Worm (Caenorhabditis elegans) whole organism, young adult: ENCODE data around the gene fbxa-111.
"Not testable (repeated sequence)": the region's sequence is repeated elsewhere in the genome, so short reads cannot be mapped to it uniquely, and the experiment has no call there.

ENCODE experiments used
- B0019.2 ChIP-seq: fragments of 200-800 bp; sonication (Bioruptor generic); conservative IDR thresholded peaks from 2 replicates; pipeline ENCODE4 v1.3.6; 2022; ENCODE audit warnings: missing genetic modification reagents, missing genetic modification characterization, missing compliant biosample characterization
- B0261.1 ChIP-seq: sonication (generic microtip); optimal IDR thresholded peaks from 2 replicates; lab custom pipeline; 2016; ENCODE audit warnings: mild to moderate bottlenecking, missing genetic modification characterization, moderate library complexity, missing compliant biosample characterization
- C06A6.2 ChIP-seq: fragments of 200-800 bp; sonication (Bioruptor generic); conservative IDR thresholded peaks from 2 replicates; pipeline ENCODE4 v1.3.6; 2022; ENCODE audit warnings: missing genetic modification characterization, missing compliant biosample characterization
- C17E4.6 ChIP-seq: fragments of 200-800 bp; sonication (Bioruptor generic); IDR thresholded peaks from 2 replicates; pipeline ENCODE4 v1.3.6; 2022; ENCODE audit warnings: missing genetic modification reagents, missing genetic modification characterization, missing compliant biosample characterization
- D2030.7 ChIP-seq: fragments of 200-800 bp; sonication (Bioruptor generic); IDR thresholded peaks from 2 replicates; pipeline ENCODE4 v1.3.6; 2022; ENCODE audit warnings: missing genetic modification reagents, missing genetic modification characterization, missing compliant biosample characterization
- F23B12.7 ChIP-seq: sonication (generic microtip); optimal IDR thresholded peaks from 2 replicates; lab custom pipeline; 2017; ENCODE audit warnings: missing genetic modification characterization, mild to moderate bottlenecking, missing compliant biosample characterization, antibody characterized with exemption, moderate library complexity; ENCODE audit not compliant: insufficient read depth
- F37B4.10 ChIP-seq: fragments of 200-800 bp; sonication (Bioruptor generic); IDR thresholded peaks from 2 replicates; pipeline ENCODE4 v1.3.6; 2022; ENCODE audit warnings: missing genetic modification characterization, missing compliant biosample characterization
- F49E8.2 ChIP-seq: sonication (generic microtip); optimal IDR thresholded peaks from 3 replicates; lab custom pipeline; 2017; ENCODE audit warnings: missing genetic modification characterization, mild to moderate bottlenecking, missing compliant biosample characterization, antibody characterized with exemption, moderate library complexity; ENCODE audit not compliant: insufficient read depth
- F57A8.1 ChIP-seq: fragments of 200-800 bp; sonication (Bioruptor generic); optimal IDR thresholded peaks from 2 replicates; lab custom pipeline; 2018; ENCODE audit warnings: mild to moderate bottlenecking, missing genetic modification characterization, moderate library complexity, missing compliant biosample characterization
- F57C9.4 ChIP-seq: sonication (generic microtip); optimal IDR thresholded peaks from 2 replicates; lab custom pipeline; 2017; ENCODE audit warnings: mild to moderate bottlenecking, missing genetic modification characterization, missing compliant biosample characterization
- T26A5.8 ChIP-seq: sonication (generic microtip); optimal IDR thresholded peaks from 2 replicates; lab custom pipeline; 2016; ENCODE audit warnings: missing genetic modification characterization, missing compliant biosample characterization
- Y53F4B.3 ChIP-seq: fragments of 200-800 bp; sonication (Bioruptor generic); IDR thresholded peaks from 2 replicates; pipeline ENCODE4 v1.3.6; 2022; ENCODE audit warnings: missing genetic modification reagents, missing genetic modification characterization, missing compliant biosample characterization
- Y95B8A.8 ChIP-seq: fragments of 200-800 bp; sonication (Bioruptor generic); IDR thresholded peaks from 2 replicates; pipeline ENCODE4 v1.3.6; 2022; ENCODE audit warnings: missing genetic modification reagents, missing genetic modification characterization, missing compliant biosample characterization
- ZK185.1 ChIP-seq: sonication (generic microtip); optimal IDR thresholded peaks from 2 replicates; lab custom pipeline; 2016; ENCODE audit warnings: mild to moderate bottlenecking, missing genetic modification characterization, missing compliant biosample characterization; ENCODE audit not compliant: poor library complexity, severe bottlenecking
- ama-1 ChIP-seq, 3 experiments: fragments of 150-350 bp in 1 of 3; sonication (generic microtip) in 2 of 3; optimal IDR thresholded peaks; 2 replicates each; lab custom pipeline; 2014 to 2018; ENCODE audit warnings: missing biosample characterization in 2 of 3, missing genetic modification characterization in 2 of 3, missing genetic modification reagents in 2 of 3
- athp-1 ChIP-seq: sonication (generic microtip); optimal IDR thresholded peaks from 2 replicates; lab custom pipeline; 2017; ENCODE audit warnings: mild to moderate bottlenecking, missing genetic modification characterization, missing compliant biosample characterization
- cebp-2 ChIP-seq: fragments of 200-800 bp; sonication (Bioruptor generic); IDR thresholded peaks from 2 replicates; pipeline ENCODE4 v1.3.6; 2022; ENCODE audit warnings: missing genetic modification characterization, missing compliant biosample characterization
- die-1 ChIP-seq: sonication (generic microtip); optimal IDR thresholded peaks from 2 replicates; lab custom pipeline; 2016; ENCODE audit warnings: missing genotype, mild to moderate bottlenecking, missing genetic modification characterization, missing compliant biosample characterization
- dpl-1 ChIP-seq: fragments of 150-350 bp; optimal IDR thresholded peaks from 2 replicates; lab custom pipeline; 2014; ENCODE audit warnings: missing biosample characterization, missing genetic modification reagents, missing genetic modification characterization
- efl-1 ChIP-seq: fragments of 150-350 bp; optimal IDR thresholded peaks from 2 replicates; lab custom pipeline; 2014; ENCODE audit warnings: missing biosample characterization, missing genetic modification reagents, missing genetic modification characterization
- hmg-1.2 ChIP-seq: fragments of 200-800 bp; sonication (Bioruptor generic); IDR thresholded peaks from 2 replicates; pipeline ENCODE4 v1.3.6; 2022; ENCODE audit warnings: missing genetic modification reagents, missing genetic modification characterization, missing compliant biosample characterization
- let-607 ChIP-seq, 2 experiments: fragments of 200-800 bp in 1 of 2; sonication (Bioruptor generic) in 1 of 2; sonication (generic microtip) in 1 of 2; optimal IDR thresholded peaks; 2 replicates each; lab custom pipeline; 2016 to 2018; ENCODE audit warnings: mild to moderate bottlenecking in 2 of 2, missing compliant biosample characterization in 2 of 2, missing genetic modification characterization in 2 of 2, moderate library complexity in 2 of 2, missing genotype in 1 of 2
- madf-3 ChIP-seq: fragments of 200-800 bp; sonication (Bioruptor generic); IDR thresholded peaks from 2 replicates; pipeline ENCODE4 v1.3.6; 2022; ENCODE audit warnings: missing genetic modification reagents, missing genetic modification characterization, missing compliant biosample characterization
- mel-28 ChIP-seq: sonication (generic microtip); optimal IDR thresholded peaks from 2 replicates; lab custom pipeline; 2016; ENCODE audit warnings: borderline replicate concordance, mild to moderate bottlenecking, missing genetic modification characterization, missing compliant biosample characterization
- nfyb-1 ChIP-seq: fragments of 200-800 bp; sonication (Bioruptor generic); IDR thresholded peaks from 2 replicates; pipeline ENCODE4 v1.3.6; 2022; ENCODE audit warnings: missing genetic modification reagents, missing genetic modification characterization, missing compliant biosample characterization
- nhr-179 ChIP-seq: sonication (generic microtip); optimal IDR thresholded peaks from 2 replicates; lab custom pipeline; 2016; ENCODE audit warnings: mild to moderate bottlenecking, missing genetic modification characterization, missing compliant biosample characterization
- nhr-90 ChIP-seq: sonication (generic microtip); optimal IDR thresholded peaks from 2 replicates; lab custom pipeline; 2016; ENCODE audit warnings: missing genotype, mild to moderate bottlenecking, missing genetic modification characterization, missing compliant biosample characterization
- pbrm-1 ChIP-seq: fragments of 200-800 bp; sonication (Bioruptor generic); IDR thresholded peaks from 2 replicates; pipeline ENCODE4 v1.3.6; 2022; ENCODE audit warnings: missing genetic modification reagents, missing genetic modification characterization, missing compliant biosample characterization
- rec-8 ChIP-seq, 2 experiments: sonication (generic microtip); optimal IDR thresholded peaks; 2 replicates each; lab custom pipeline; 2016; ENCODE audit warnings: mild to moderate bottlenecking in 2 of 2, missing genetic modification characterization in 2 of 2, missing genetic modification reagents in 2 of 2, missing genotype in 2 of 2, missing biosample characterization in 1 of 2, missing compliant biosample characterization in 1 of 2, moderate library complexity in 1 of 2
- snpc-3.4 ChIP-seq: sonication (generic microtip); optimal IDR thresholded peaks from 2 replicates; lab custom pipeline; 2017; ENCODE audit warnings: missing genetic modification characterization, mild to moderate bottlenecking, missing compliant biosample characterization, antibody characterized with exemption, moderate library complexity, missing genotype, missing genetic modification reagents
- snpc-4 ChIP-seq, 5 experiments: fragments of 150-350 bp in 1 of 5; sonication (generic microtip) in 4 of 5; optimal IDR thresholded peaks; 2 replicates each; lab custom pipeline; 2014 to 2018; ENCODE audit warnings: missing genetic modification characterization in 5 of 5, missing biosample characterization in 3 of 5, antibody characterized with exemption in 2 of 5, mild to moderate bottlenecking in 2 of 5, missing compliant biosample characterization in 2 of 5, missing genotype in 2 of 5, moderate library complexity in 2 of 5, missing genetic modification reagents in 1 of 5
- tbx-9 ChIP-seq: sonication (generic microtip); optimal IDR thresholded peaks from 2 replicates; lab custom pipeline; 2016; ENCODE audit warnings: borderline replicate concordance, missing genetic modification characterization, inconsistent platforms, missing compliant biosample characterization
- zfh-2 ChIP-seq: fragments of 200-800 bp; sonication (Bioruptor generic); conservative IDR thresholded peaks from 2 replicates; pipeline ENCODE4 v1.3.6; 2022; ENCODE audit warnings: missing genetic modification reagents, missing genetic modification characterization, missing compliant biosample characterization
- ztf-18 ChIP-seq: sonication (generic microtip); optimal IDR thresholded peaks from 2 replicates; lab custom pipeline; 2016; ENCODE audit warnings: missing genotype, mild to moderate bottlenecking, missing genetic modification characterization, missing compliant biosample characterization

Gene fbxa-111

ce11 chrV:16949609-16950008 is at the start of gene fbxa-111:
fbxa-111 (minus strand) TSS chrV:16949709.
- not testable (repeated sequence) for TF ChIP-seq B0261.1 (tag; lab: Kevin White, UChicago); F49E8.2 (tag; lab: Kevin White, UChicago); Y95B8A.8 (GFP tag; lab: Robert Waterston, UW)

DNA sequence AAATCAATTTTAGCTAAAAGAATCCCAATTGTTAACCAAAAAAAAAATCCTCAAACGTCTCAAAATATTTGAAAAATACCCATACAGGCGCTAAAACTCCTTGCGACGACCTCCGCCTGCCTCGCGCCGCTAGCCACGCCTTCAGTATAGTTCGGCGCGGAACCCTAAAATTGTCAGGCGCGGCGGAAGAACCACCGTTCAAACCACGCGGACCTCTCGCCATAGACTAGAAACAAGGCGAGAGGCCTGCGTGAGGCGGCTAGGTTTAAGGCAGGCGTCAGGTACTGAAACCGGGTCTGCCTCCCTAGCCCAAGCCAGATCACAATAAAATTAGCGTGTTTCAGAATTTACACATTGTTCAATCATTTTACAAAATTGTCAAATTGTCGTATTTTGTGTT is 42.9 kb upstream of the fbxa-111 start:
- TF ChIP-seq nfyb-1 (GFP tag; lab: Robert Waterston, UW): no peak
- no peak for TF ChIP-seq athp-1 (tag; lab: Kevin White, UChicago)
- TF ChIP-seq zfh-2 (GFP tag; lab: Robert Waterston, UW): peak; percentile 67
- TF ChIP-seq Y95B8A.8 (GFP tag; lab: Robert Waterston, UW): no peak

DNA sequence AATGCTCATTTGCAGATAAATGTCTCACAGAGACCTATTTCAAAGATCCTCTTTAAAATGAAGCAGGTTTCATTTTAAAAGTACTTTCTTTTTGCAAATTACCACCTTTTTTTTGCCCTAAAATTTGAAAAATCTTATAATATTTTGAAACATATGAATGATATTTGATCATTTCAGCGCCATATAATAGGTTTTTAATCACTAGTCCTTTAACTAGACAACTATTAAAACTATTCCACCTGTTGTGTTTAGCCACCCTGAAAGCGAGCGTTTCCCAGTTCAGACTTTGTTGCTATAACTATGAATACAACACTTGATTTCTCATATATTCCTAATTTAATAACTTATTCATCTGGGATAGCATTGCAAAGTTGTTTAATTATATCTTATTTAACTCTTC is 42.2 kb upstream of the fbxa-111 start, which contains the start of gene srz-95:
TSS of gene srz-95 (plus strand) at position 301 of the 400 bp plus-strand sequence.
- TF ChIP-seq Y53F4B.3 (GFP tag; lab: Robert Waterston, UW) (no peak), D2030.7 (GFP tag; lab: Robert Waterston, UW) (no peak), T26A5.8 (tag; lab: Kevin White, UChicago) (no peak), madf-3 (no peak), die-1 (tag; lab: Kevin White, UChicago) (no peak), snpc-3.4 (tag; lab: Kevin White, UChicago) (no peak), nhr-90 (no peak), F23B12.7 (no peak), snpc-4 (GFP tag; optimal IDR thresholded peaks at IDR 0.05; lab: Kevin White, UChicago) (no peak), snpc-4 (tag; optimal IDR thresholded peaks at IDR 0.05; lab: Kevin White, UChicago) (no peak), C06A6.2 (GFP tag; lab: Robert Waterston, UW) (no peak), ama-1 (optimal IDR thresholded peaks at IDR 0.05; lab: Kevin White, UChicago) (no peak), ama-1 (GFP tag; optimal IDR thresholded peaks at IDR 0.05; lab: Kevin White, UChicago) (no peak)
- TF ChIP-seq, all 124 proteins: peak for 0

DNA sequence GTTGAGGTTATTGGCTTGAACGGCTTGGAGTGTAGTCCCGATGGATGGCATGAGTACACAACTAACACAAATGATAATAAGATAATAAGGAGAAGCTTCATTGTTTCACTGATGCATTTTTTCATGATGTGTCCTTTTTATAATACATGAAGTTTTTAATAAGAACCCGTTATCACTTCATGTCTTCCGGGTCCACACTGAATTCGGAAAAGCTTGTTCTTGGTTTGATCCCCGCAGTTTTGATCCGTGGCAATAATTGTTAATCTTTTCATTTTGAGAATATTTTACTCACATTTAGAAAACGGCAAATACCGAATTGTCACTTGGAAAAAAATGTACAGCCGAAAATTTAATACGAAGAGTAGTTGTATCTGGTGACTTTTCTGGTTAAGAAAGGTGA is 39.1 kb upstream of the fbxa-111 start, which contains the start of gene Y102A5C.27:
TSS of gene Y102A5C.27 (minus strand) at position 101 of the 400 bp plus-strand sequence.
- no peak for TF ChIP-seq ztf-18 (tag; lab: Kevin White, UChicago)
- TF ChIP-seq let-607 (tag; optimal IDR thresholded peaks at IDR 0.05; lab: Kevin White, UChicago): no peak
- no peak for TF ChIP-seq F57C9.4 (tag; lab: Kevin White, UChicago)

ce11 chrV:16987783-16988182 is 38.3 kb upstream of the fbxa-111 start:
- TF ChIP-seq B0019.2 (GFP tag; lab: Robert Waterston, UW): no peak
- TF ChIP-seq rec-8 (tag; optimal IDR thresholded peaks at IDR 0.05; lab: Kevin White, UChicago): no peak
- no peak for TF ChIP-seq F57A8.1 (GFP tag; lab: Kevin White, UChicago)
- TF ChIP-seq Y53F4B.3 (GFP tag; lab: Robert Waterston, UW): no peak
- no peak for TF ChIP-seq hmg-1.2 (GFP tag; lab: Robert Waterston, UW)
- TF ChIP-seq pbrm-1: no peak
- no peak for TF ChIP-seq dpl-1 (GFP tag; lab: Kevin White, UChicago)
- TF ChIP-seq nhr-179 (tag; lab: Kevin White, UChicago): no peak
- TF ChIP-seq efl-1 (GFP tag; lab: Kevin White, UChicago): no peak
- no peak for TF ChIP-seq F37B4.10 (GFP tag; lab: Robert Waterston, UW)
- no peak for TF ChIP-seq tbx-9 (tag; lab: Kevin White, UChicago)
- no peak for TF ChIP-seq C17E4.6 (GFP tag; lab: Robert Waterston, UW)
- no peak for TF ChIP-seq cebp-2 (GFP tag; lab: Robert Waterston, UW)
- no peak for TF ChIP-seq ZK185.1
- no peak for TF ChIP-seq mel-28
